Fruit fly (Drosophila melanogaster) whole organism, wandering third instar larva: ENCODE data around the gene CG34160.

Source experiments
- Abd-B ChIP-seq: fragments of >200 bp; optimal IDR thresholded peaks from 2 replicates; lab custom pipeline; 2017; ENCODE audit warnings: missing biosample characterization, missing genetic modification characterization
- CG32264 ChIP-seq: fragments of 200-800 bp; sonication (Bioruptor generic); optimal IDR thresholded peaks from 2 replicates; lab custom pipeline; 2016; ENCODE audit warnings: missing biosample characterization, missing genetic modification characterization
- CG9705 ChIP-seq: fragments of 200-800 bp; sonication (Bioruptor generic); optimal IDR thresholded peaks from 2 replicates; lab custom pipeline; 2018; ENCODE audit warnings: missing biosample characterization, mild to moderate bottlenecking, missing genetic modification characterization
- Dfd ChIP-seq: fragments of >200 bp; optimal IDR thresholded peaks from 2 replicates; lab custom pipeline; 2017; ENCODE audit warnings: missing biosample characterization, missing genetic modification characterization
- Dif ChIP-seq: fragments of 200-275, 200-300 bp; sonication (Bioruptor generic); optimal IDR thresholded peaks from 2 replicates; lab custom pipeline; 2018; ENCODE audit warnings: missing biosample characterization, missing genetic modification characterization; ENCODE audit not compliant: partially characterized antibody
- GATAd ChIP-seq: sonication (Bioruptor generic); optimal IDR thresholded peaks from 2 replicates; lab custom pipeline; 2016; ENCODE audit warnings: missing biosample characterization, missing genetic modification characterization
- Hnf4 ChIP-seq: fragments of 200-800 bp; sonication (Bioruptor generic); optimal IDR thresholded peaks from 2 replicates; lab custom pipeline; 2016; ENCODE audit warnings: missing biosample characterization, mild to moderate bottlenecking, missing genetic modification characterization
- Hr78 ChIP-seq: fragments of >200 bp; optimal IDR thresholded peaks from 2 replicates; lab custom pipeline; 2017; ENCODE audit warnings: missing biosample characterization, missing genetic modification characterization
- Hr83 ChIP-seq: fragments of 200-300 bp; sonication (Bioruptor generic); optimal IDR thresholded peaks from 2 replicates; lab custom pipeline; 2016; ENCODE audit warnings: missing biosample characterization, mild to moderate bottlenecking, missing genetic modification characterization, moderate library complexity; ENCODE audit not compliant: poor library complexity, severe bottlenecking
- Jra ChIP-seq: sonication (Bioruptor generic); optimal IDR thresholded peaks from 2 replicates; lab custom pipeline; 2016; ENCODE audit warnings: missing biosample characterization, missing genetic modification characterization
- Myc ChIP-seq: fragments of >200 bp; optimal IDR thresholded peaks from 2 replicates; lab custom pipeline; 2017
- N ChIP-seq: fragments of >200 bp; optimal IDR thresholded peaks from 2 replicates; lab custom pipeline; 2018; ENCODE audit warnings: missing biosample characterization, missing external identifiers, missing genetic modification characterization
- OdsH ChIP-seq: fragments of 200-800 bp; sonication (Bioruptor generic); optimal IDR thresholded peaks from 2 replicates; lab custom pipeline; 2016; ENCODE audit warnings: missing biosample characterization, mild to moderate bottlenecking, missing genetic modification characterization
- Rel ChIP-seq, 2 experiments: fragments of 200-800 bp; sonication (Bioruptor generic) in 1 of 2; optimal IDR thresholded peaks; 2 replicates in 1 of 2; 3 replicates in 1 of 2; lab custom pipeline; 2016 to 2019; ENCODE audit warnings: mild to moderate bottlenecking in 2 of 2, missing biosample characterization in 2 of 2, missing genetic modification characterization in 2 of 2, moderate library complexity in 1 of 2
- Sp1 ChIP-seq: fragments of 200-800 bp; sonication (Bioruptor generic); optimal IDR thresholded peaks from 3 replicates; lab custom pipeline; 2019; ENCODE audit warnings: missing biosample characterization, mild to moderate bottlenecking, missing genetic modification characterization, moderate library complexity
- Vsx2 ChIP-seq: fragments of 200-300, 225-300 bp; sonication (Bioruptor generic); optimal IDR thresholded peaks from 2 replicates; lab custom pipeline; 2018; ENCODE audit warnings: missing biosample characterization, missing genetic modification characterization; ENCODE audit not compliant: partially characterized antibody
- brk ChIP-seq: fragments of 200-800 bp; sonication (Bioruptor generic); optimal IDR thresholded peaks from 2 replicates; lab custom pipeline; 2016; ENCODE audit warnings: missing biosample characterization, mild to moderate bottlenecking, missing genetic modification characterization
- dl ChIP-seq, 2 experiments: fragments of 175-275, 200-275 bp in 1 of 2; fragments of 200-275 bp in 1 of 2; sonication (Bioruptor generic); optimal IDR thresholded peaks; lab custom pipeline; 2018; ENCODE audit warnings: mild to moderate bottlenecking in 2 of 2, missing biosample characterization in 2 of 2, missing genetic modification characterization in 2 of 2, moderate library complexity in 2 of 2; ENCODE audit not compliant: partially characterized antibody in 2 of 2, insufficient read depth in 1 of 2
- dmrt93B ChIP-seq: fragments of 200-800 bp; sonication (Bioruptor generic); optimal IDR thresholded peaks from 2 replicates; lab custom pipeline; 2018; ENCODE audit warnings: missing biosample characterization, mild to moderate bottlenecking, missing genetic modification characterization
- dsf ChIP-seq: sonication (Bioruptor generic); optimal IDR thresholded peaks from 2 replicates; lab custom pipeline; 2016; ENCODE audit warnings: missing biosample characterization, missing genetic modification characterization, borderline replicate concordance
- ey ChIP-seq: fragments of 200-800 bp; sonication (Bioruptor generic); optimal IDR thresholded peaks from 2 replicates; lab custom pipeline; 2016; ENCODE audit warnings: missing biosample characterization, missing genetic modification characterization
- foxo ChIP-seq, 2 experiments: fragments of 200-800 bp; sonication (Bioruptor generic); optimal IDR thresholded peaks; 2 replicates in 1 of 2; 3 replicates in 1 of 2; lab custom pipeline; 2016 to 2017; ENCODE audit warnings: missing biosample characterization in 2 of 2, missing genetic modification characterization in 2 of 2
- fru ChIP-seq: fragments of 200-800 bp; sonication (Bioruptor generic); optimal IDR thresholded peaks from 3 replicates; lab custom pipeline; 2016; ENCODE audit warnings: missing biosample characterization, mild to moderate bottlenecking, missing genetic modification characterization
- h ChIP-seq: fragments of 200-800 bp; sonication (Bioruptor generic); optimal IDR thresholded peaks from 3 replicates; lab custom pipeline; 2016; ENCODE audit warnings: missing biosample characterization, mild to moderate bottlenecking, missing genetic modification characterization
- jim ChIP-seq: fragments of 175-275, 200-325 bp; sonication (Bioruptor generic); optimal IDR thresholded peaks from 2 replicates; lab custom pipeline; 2016; ENCODE audit warnings: missing biosample characterization, mild to moderate bottlenecking, missing genetic modification characterization
- lola ChIP-seq: fragments of >200 bp; optimal IDR thresholded peaks from 2 replicates; lab custom pipeline; 2017; ENCODE audit warnings: missing biosample characterization, missing genetic modification characterization
- pan ChIP-seq: fragments of >200 bp; optimal IDR thresholded peaks from 2 replicates; lab custom pipeline; 2017
- psq ChIP-seq: fragments of 200-800 bp; sonication (Bioruptor generic); optimal IDR thresholded peaks from 3 replicates; lab custom pipeline; 2017; ENCODE audit warnings: missing biosample characterization, mild to moderate bottlenecking, missing genetic modification characterization, moderate library complexity
- rgr ChIP-seq: fragments of 200-800 bp; sonication (Bioruptor generic); optimal IDR thresholded peaks from 3 replicates; lab custom pipeline; 2016; ENCODE audit warnings: missing biosample characterization, mild to moderate bottlenecking, missing genetic modification characterization
- sage ChIP-seq: fragments of 200-800 bp; sonication (Bioruptor generic); optimal IDR thresholded peaks from 2 replicates; lab custom pipeline; 2016; ENCODE audit warnings: missing biosample characterization, mild to moderate bottlenecking, missing genetic modification characterization
- sv ChIP-seq: fragments of 200-800 bp; sonication (Bioruptor generic); optimal IDR thresholded peaks from 3 replicates; lab custom pipeline; 2016; ENCODE audit warnings: missing biosample characterization, missing genetic modification characterization
- tai ChIP-seq: sonication (Bioruptor generic); optimal IDR thresholded peaks from 2 replicates; lab custom pipeline; 2016; ENCODE audit warnings: missing biosample characterization, missing genetic modification characterization
- usp ChIP-seq: fragments of >200 bp; optimal IDR thresholded peaks from 2 replicates; lab custom pipeline; 2017; ENCODE audit warnings: missing biosample characterization, missing genetic modification characterization

The CG34160 gene

DNA sequence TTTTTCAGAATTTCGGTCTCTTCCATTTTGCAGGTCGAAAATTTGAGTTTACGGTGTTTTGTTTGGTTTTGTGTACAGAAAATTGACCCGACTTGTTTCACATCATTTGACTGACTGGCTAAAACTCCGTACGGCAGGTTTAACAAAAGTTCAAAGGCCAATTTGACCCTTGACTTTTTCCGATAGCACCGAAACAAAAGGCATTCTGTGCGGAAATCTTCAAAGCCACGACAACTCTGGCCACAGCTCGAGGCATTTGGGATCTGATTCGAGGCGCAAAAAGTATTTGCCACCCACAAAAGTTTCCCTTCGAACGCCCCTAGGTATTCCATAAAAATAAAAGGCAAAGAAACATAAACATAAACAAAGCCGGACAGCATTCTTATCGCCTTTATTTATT, 1.9 kb upstream of the CG34160 start, which contains the start of gene w-cup:
Gene w-cup (minus strand): TSS at position 101 of the 400 bp plus-strand sequence.
- no peak for TF ChIP-seq brk (GFP tag; lab: Kevin White, UChicago)
- no peak for TF ChIP-seq h
- TF ChIP-seq fru (GFP tag; lab: Kevin White, UChicago), result no peak
- no peak for TF ChIP-seq Jra (GFP tag; lab: Kevin White, UChicago)
- no peak for TF ChIP-seq sv
- TF ChIP-seq OdsH (GFP tag; lab: Kevin White, UChicago), result no peak
- no peak for TF ChIP-seq N (GFP tag; lab: Kevin White, UChicago)
- TF ChIP-seq Vsx2 (GFP tag; lab: Kevin White, UChicago), result no peak
- TF ChIP-seq Myc (lab: Kevin White, UChicago), result no peak
- no peak for TF ChIP-seq pan (lab: Kevin White, UChicago)
- no peak for TF ChIP-seq dmrt93B (GFP tag; lab: Kevin White, UChicago)
- TF ChIP-seq foxo (GFP tag; optimal IDR thresholded peaks at IDR 0.05; lab: Kevin White, UChicago), result no peak
- TF ChIP-seq Rel (GFP tag; optimal IDR thresholded peaks at IDR 0.05; lab: Kevin White, UChicago), result no peak
- TF ChIP-seq Rel (tag; optimal IDR thresholded peaks at IDR 0.05; lab: Kevin White, UChicago), result no peak
- TF ChIP-seq usp (GFP tag; lab: Kevin White, UChicago), result no peak
- no peak for TF ChIP-seq lola (GFP tag; lab: Kevin White, UChicago)
- TF ChIP-seq Hr83 (GFP tag; lab: Kevin White, UChicago), result no peak
- no peak for TF ChIP-seq Abd-B (GFP tag; lab: Kevin White, UChicago)
- TF ChIP-seq Dif (GFP tag; lab: Kevin White, UChicago), result no peak
- TF ChIP-seq jim (GFP tag; lab: Kevin White, UChicago), result no peak
- no peak for TF ChIP-seq psq (GFP tag; lab: Kevin White, UChicago)

DNA sequence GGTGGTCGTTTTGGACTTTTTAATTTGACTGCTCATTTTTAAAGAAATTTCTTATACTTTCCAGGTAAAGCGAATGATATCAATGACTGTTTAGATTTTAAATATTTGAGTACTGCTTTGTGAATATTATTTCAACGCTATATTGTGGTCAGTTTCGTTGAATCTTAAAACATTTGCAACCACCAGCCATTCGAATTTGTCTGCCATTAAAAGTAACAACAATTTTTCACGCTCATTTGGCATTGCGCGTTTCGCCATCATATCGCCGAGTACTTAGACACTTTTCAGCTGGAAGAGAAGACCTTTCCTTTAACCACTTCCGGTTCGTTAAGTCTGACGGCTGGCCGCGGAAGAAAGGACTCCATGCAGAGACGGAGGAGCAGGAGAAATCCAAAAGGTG, 2.0 kb downstream of the CG34160 start, which contains the start of gene CG34161:
Gene CG34161 (minus strand): TSS at position 101 of the 400 bp plus-strand sequence.
- no peak for TF ChIP-seq Dif (GFP tag; lab: Kevin White, UChicago)
- no peak for TF ChIP-seq psq (GFP tag; lab: Kevin White, UChicago)
- TF ChIP-seq rgr (GFP tag; lab: Kevin White, UChicago), result no peak
- TF ChIP-seq Vsx2 (GFP tag; lab: Kevin White, UChicago), result no peak
- TF ChIP-seq Myc (lab: Kevin White, UChicago), result no peak
- no peak for TF ChIP-seq tai (GFP tag; lab: Kevin White, UChicago)
- TF ChIP-seq lola (GFP tag; lab: Kevin White, UChicago), result no peak
- no peak for TF ChIP-seq sage (GFP tag; lab: Kevin White, UChicago)
- no peak for TF ChIP-seq pan (lab: Kevin White, UChicago)
- no peak for TF ChIP-seq dsf (GFP tag; lab: Kevin White, UChicago)
- no peak for TF ChIP-seq Dfd
- no peak for TF ChIP-seq Rel (GFP tag; optimal IDR thresholded peaks at IDR 0.05; lab: Kevin White, UChicago)
- TF ChIP-seq Rel (tag; optimal IDR thresholded peaks at IDR 0.05; lab: Kevin White, UChicago), result no peak
- no peak for TF ChIP-seq N (GFP tag; lab: Kevin White, UChicago)
- TF ChIP-seq Hr83 (GFP tag; lab: Kevin White, UChicago), result no peak
- TF ChIP-seq CG9705 (GFP tag; lab: Kevin White, UChicago), result no peak
- no peak for TF ChIP-seq Hr78 (GFP tag; lab: Kevin White, UChicago)
- TF ChIP-seq sv, result no peak
- no peak for TF ChIP-seq dmrt93B (GFP tag; lab: Kevin White, UChicago)
- TF ChIP-seq GATAd, result no peak

DNA sequence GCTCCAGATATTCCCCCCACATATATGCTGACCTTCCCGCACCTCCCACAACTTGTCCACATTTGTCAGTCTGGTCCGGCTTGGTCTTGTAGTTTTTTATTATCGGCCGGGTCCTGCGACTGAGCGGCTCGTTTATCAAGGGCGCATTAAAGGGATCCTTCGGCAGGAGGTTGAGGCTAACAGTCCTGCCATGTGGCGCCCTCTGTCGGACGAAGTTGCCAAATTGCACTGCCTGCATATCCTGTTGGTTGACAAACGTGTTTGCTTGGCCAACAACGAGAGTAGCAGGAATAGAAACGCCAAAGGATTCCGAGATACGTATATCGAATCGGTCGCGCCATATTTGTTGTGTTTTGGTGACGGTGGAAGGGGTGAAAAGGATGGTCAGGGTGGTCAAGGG, 24.1 kb downstream of the CG34160 start:
- no peak for TF ChIP-seq CG32264 (GFP tag; lab: Kevin White, UChicago)
- no peak for TF ChIP-seq pan (lab: Kevin White, UChicago)
- TF ChIP-seq tai (GFP tag; lab: Kevin White, UChicago), result no peak
- no peak for TF ChIP-seq Sp1 (GFP tag; lab: Kevin White, UChicago)
- no peak for TF ChIP-seq fru (GFP tag; lab: Kevin White, UChicago)
- TF ChIP-seq Hnf4 (GFP tag; lab: Kevin White, UChicago), result no peak
- TF ChIP-seq Abd-B (GFP tag; lab: Kevin White, UChicago), result no peak
- no peak for TF ChIP-seq Hr83 (GFP tag; lab: Kevin White, UChicago)
- no peak for TF ChIP-seq dl (GFP tag; optimal IDR thresholded peaks at IDR 0.05; lab: Kevin White, UChicago; ENCODE audit: insufficient read depth in 1 of 2, partially characterized antibody in 2 of 2)
- TF ChIP-seq ey (GFP tag; lab: Kevin White, UChicago), result no peak
- TF ChIP-seq N (GFP tag; lab: Kevin White, UChicago), result no peak
- TF ChIP-seq lola (GFP tag; lab: Kevin White, UChicago), result no peak
- TF ChIP-seq Hr78 (GFP tag; lab: Kevin White, UChicago), result no peak
- no peak for TF ChIP-seq CG9705 (GFP tag; lab: Kevin White, UChicago)
